Fruit fly (Drosophila melanogaster) whole organism, wandering third instar larva: Measurements from ENCODE around the gene Dus4.

Source experiments
- Abd-B ChIP-seq: fragments of >200 bp; optimal IDR thresholded peaks from 2 replicates; lab custom pipeline; 2017; ENCODE audit warnings: missing biosample characterization, missing genetic modification characterization
- CG32264 ChIP-seq: fragments of 200-800 bp; sonication (Bioruptor generic); optimal IDR thresholded peaks from 2 replicates; lab custom pipeline; 2016; ENCODE audit warnings: missing biosample characterization, missing genetic modification characterization
- CG9705 ChIP-seq: fragments of 200-800 bp; sonication (Bioruptor generic); optimal IDR thresholded peaks from 2 replicates; lab custom pipeline; 2018; ENCODE audit warnings: missing biosample characterization, mild to moderate bottlenecking, missing genetic modification characterization
- Dfd ChIP-seq: fragments of >200 bp; optimal IDR thresholded peaks from 2 replicates; lab custom pipeline; 2017; ENCODE audit warnings: missing biosample characterization, missing genetic modification characterization
- Dif ChIP-seq: fragments of 200-275, 200-300 bp; sonication (Bioruptor generic); optimal IDR thresholded peaks from 2 replicates; lab custom pipeline; 2018; ENCODE audit warnings: missing biosample characterization, missing genetic modification characterization; ENCODE audit not compliant: partially characterized antibody
- GATAd ChIP-seq: sonication (Bioruptor generic); optimal IDR thresholded peaks from 2 replicates; lab custom pipeline; 2016; ENCODE audit warnings: missing biosample characterization, missing genetic modification characterization
- HLH106 ChIP-seq: fragments of 200-800 bp; optimal IDR thresholded peaks from 3 replicates; lab custom pipeline; 2019; ENCODE audit warnings: missing biosample characterization, mild to moderate bottlenecking, missing genetic modification characterization, moderate library complexity
- Hnf4 ChIP-seq: fragments of 200-800 bp; sonication (Bioruptor generic); optimal IDR thresholded peaks from 2 replicates; lab custom pipeline; 2016; ENCODE audit warnings: missing biosample characterization, mild to moderate bottlenecking, missing genetic modification characterization
- Hr78 ChIP-seq: fragments of >200 bp; optimal IDR thresholded peaks from 2 replicates; lab custom pipeline; 2017; ENCODE audit warnings: missing biosample characterization, missing genetic modification characterization
- Hr83 ChIP-seq: fragments of 200-300 bp; sonication (Bioruptor generic); optimal IDR thresholded peaks from 2 replicates; lab custom pipeline; 2016; ENCODE audit warnings: missing biosample characterization, mild to moderate bottlenecking, missing genetic modification characterization, moderate library complexity; ENCODE audit not compliant: poor library complexity, severe bottlenecking
- Jra ChIP-seq: sonication (Bioruptor generic); optimal IDR thresholded peaks from 2 replicates; lab custom pipeline; 2016; ENCODE audit warnings: missing biosample characterization, missing genetic modification characterization
- Mio ChIP-seq: sonication (Bioruptor generic); optimal IDR thresholded peaks from 2 replicates; lab custom pipeline; 2016; ENCODE audit warnings: missing biosample characterization, missing genetic modification characterization
- Myc ChIP-seq: fragments of >200 bp; optimal IDR thresholded peaks from 2 replicates; lab custom pipeline; 2017
- N ChIP-seq: fragments of >200 bp; optimal IDR thresholded peaks from 2 replicates; lab custom pipeline; 2018; ENCODE audit warnings: missing biosample characterization, missing external identifiers, missing genetic modification characterization
- OdsH ChIP-seq: fragments of 200-800 bp; sonication (Bioruptor generic); optimal IDR thresholded peaks from 2 replicates; lab custom pipeline; 2016; ENCODE audit warnings: missing biosample characterization, mild to moderate bottlenecking, missing genetic modification characterization
- Rel ChIP-seq, 2 experiments: fragments of 200-800 bp; sonication (Bioruptor generic) in 1 of 2; optimal IDR thresholded peaks; 2 replicates in 1 of 2; 3 replicates in 1 of 2; lab custom pipeline; 2016 to 2019; ENCODE audit warnings: mild to moderate bottlenecking in 2 of 2, missing biosample characterization in 2 of 2, missing genetic modification characterization in 2 of 2, moderate library complexity in 1 of 2
- Sp1 ChIP-seq: fragments of 200-800 bp; sonication (Bioruptor generic); optimal IDR thresholded peaks from 3 replicates; lab custom pipeline; 2019; ENCODE audit warnings: missing biosample characterization, mild to moderate bottlenecking, missing genetic modification characterization, moderate library complexity
- Vsx2 ChIP-seq: fragments of 200-300, 225-300 bp; sonication (Bioruptor generic); optimal IDR thresholded peaks from 2 replicates; lab custom pipeline; 2018; ENCODE audit warnings: missing biosample characterization, missing genetic modification characterization; ENCODE audit not compliant: partially characterized antibody
- br ChIP-seq: fragments of 200-800 bp; sonication (Bioruptor generic); optimal IDR thresholded peaks from 2 replicates; lab custom pipeline; 2016; ENCODE audit warnings: missing biosample characterization, missing genetic modification characterization
- brk ChIP-seq: fragments of 200-800 bp; sonication (Bioruptor generic); optimal IDR thresholded peaks from 2 replicates; lab custom pipeline; 2016; ENCODE audit warnings: missing biosample characterization, mild to moderate bottlenecking, missing genetic modification characterization
- dl ChIP-seq, 2 experiments: fragments of 175-275, 200-275 bp in 1 of 2; fragments of 200-275 bp in 1 of 2; sonication (Bioruptor generic); optimal IDR thresholded peaks; lab custom pipeline; 2018; ENCODE audit warnings: mild to moderate bottlenecking in 2 of 2, missing biosample characterization in 2 of 2, missing genetic modification characterization in 2 of 2, moderate library complexity in 2 of 2; ENCODE audit not compliant: partially characterized antibody in 2 of 2, insufficient read depth in 1 of 2
- dmrt93B ChIP-seq: fragments of 200-800 bp; sonication (Bioruptor generic); optimal IDR thresholded peaks from 2 replicates; lab custom pipeline; 2018; ENCODE audit warnings: missing biosample characterization, mild to moderate bottlenecking, missing genetic modification characterization
- ey ChIP-seq: fragments of 200-800 bp; sonication (Bioruptor generic); optimal IDR thresholded peaks from 2 replicates; lab custom pipeline; 2016; ENCODE audit warnings: missing biosample characterization, missing genetic modification characterization
- foxo ChIP-seq, 2 experiments: fragments of 200-800 bp; sonication (Bioruptor generic); optimal IDR thresholded peaks; 2 replicates in 1 of 2; 3 replicates in 1 of 2; lab custom pipeline; 2016 to 2017; ENCODE audit warnings: missing biosample characterization in 2 of 2, missing genetic modification characterization in 2 of 2
- fru ChIP-seq: fragments of 200-800 bp; sonication (Bioruptor generic); optimal IDR thresholded peaks from 3 replicates; lab custom pipeline; 2016; ENCODE audit warnings: missing biosample characterization, mild to moderate bottlenecking, missing genetic modification characterization
- h ChIP-seq: fragments of 200-800 bp; sonication (Bioruptor generic); optimal IDR thresholded peaks from 3 replicates; lab custom pipeline; 2016; ENCODE audit warnings: missing biosample characterization, mild to moderate bottlenecking, missing genetic modification characterization
- lola ChIP-seq: fragments of >200 bp; optimal IDR thresholded peaks from 2 replicates; lab custom pipeline; 2017; ENCODE audit warnings: missing biosample characterization, missing genetic modification characterization
- pan ChIP-seq: fragments of >200 bp; optimal IDR thresholded peaks from 2 replicates; lab custom pipeline; 2017
- psq ChIP-seq: fragments of 200-800 bp; sonication (Bioruptor generic); optimal IDR thresholded peaks from 3 replicates; lab custom pipeline; 2017; ENCODE audit warnings: missing biosample characterization, mild to moderate bottlenecking, missing genetic modification characterization, moderate library complexity
- rgr ChIP-seq: fragments of 200-800 bp; sonication (Bioruptor generic); optimal IDR thresholded peaks from 3 replicates; lab custom pipeline; 2016; ENCODE audit warnings: missing biosample characterization, mild to moderate bottlenecking, missing genetic modification characterization
- sage ChIP-seq: fragments of 200-800 bp; sonication (Bioruptor generic); optimal IDR thresholded peaks from 2 replicates; lab custom pipeline; 2016; ENCODE audit warnings: missing biosample characterization, mild to moderate bottlenecking, missing genetic modification characterization
- sv ChIP-seq: fragments of 200-800 bp; sonication (Bioruptor generic); optimal IDR thresholded peaks from 3 replicates; lab custom pipeline; 2016; ENCODE audit warnings: missing biosample characterization, missing genetic modification characterization
- tai ChIP-seq: sonication (Bioruptor generic); optimal IDR thresholded peaks from 2 replicates; lab custom pipeline; 2016; ENCODE audit warnings: missing biosample characterization, missing genetic modification characterization
- usp ChIP-seq: fragments of >200 bp; optimal IDR thresholded peaks from 2 replicates; lab custom pipeline; 2017; ENCODE audit warnings: missing biosample characterization, missing genetic modification characterization
- woc ChIP-seq: sonication (Bioruptor generic); optimal IDR thresholded peaks from 2 replicates; lab custom pipeline; 2016; ENCODE audit warnings: missing biosample characterization, mild to moderate bottlenecking, missing genetic modification characterization

Dus4 gene

DNA sequence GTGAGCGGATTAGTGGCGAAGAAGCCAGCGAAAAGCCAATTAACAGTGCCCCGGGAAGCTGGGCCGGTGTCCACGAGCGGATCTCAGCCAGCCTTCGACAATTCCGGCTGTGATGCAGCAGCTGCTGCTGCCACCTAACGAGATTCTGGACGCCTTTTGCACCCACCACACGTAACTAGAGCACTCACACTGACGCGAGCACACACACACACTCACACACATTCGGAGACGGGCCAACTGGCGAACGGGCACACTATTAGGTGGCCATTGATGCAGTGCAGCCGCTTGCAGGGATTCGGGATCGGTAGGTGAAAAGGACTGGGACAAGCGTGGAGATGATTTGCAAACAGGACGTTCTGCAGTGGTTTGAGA is 8.6 kb upstream of the Dus4 start:
- TF ChIP-seq dmrt93B = no peak

dm6 chr2L:19057799-19058198 is 5.3 kb upstream of the Dus4 start:
- TF ChIP-seq tai (GFP tag; lab: Kevin White, UChicago) = no peak
- TF ChIP-seq brk (GFP tag; lab: Kevin White, UChicago) = no peak
- TF ChIP-seq Mio (GFP tag; lab: Kevin White, UChicago) = no peak
- TF ChIP-seq woc (GFP tag; lab: Kevin White, UChicago) = no peak
- no peak for TF ChIP-seq sv
- TF ChIP-seq CG32264 (GFP tag; lab: Kevin White, UChicago) = no peak
- no peak for TF ChIP-seq dl (GFP tag; optimal IDR thresholded peaks at IDR 0.05; lab: Kevin White, UChicago; ENCODE audit: insufficient read depth in 1 of 2, partially characterized antibody in 2 of 2)
- TF ChIP-seq Jra (GFP tag; lab: Kevin White, UChicago) = no peak
- TF ChIP-seq HLH106 (tag; lab: Kevin White, UChicago) = no peak
- TF ChIP-seq usp = no peak
- TF ChIP-seq Hr78 (GFP tag; lab: Kevin White, UChicago) = no peak
- no peak for TF ChIP-seq pan
- no peak for TF ChIP-seq Rel (GFP tag; optimal IDR thresholded peaks at IDR 0.05; lab: Kevin White, UChicago)
- TF ChIP-seq Rel (tag; optimal IDR thresholded peaks at IDR 0.05; lab: Kevin White, UChicago) = no peak
- no peak for TF ChIP-seq foxo (GFP tag; optimal IDR thresholded peaks at IDR 0.05; lab: Kevin White, UChicago)
- no peak for TF ChIP-seq Myc (lab: Kevin White, UChicago)
- TF ChIP-seq Hnf4 (GFP tag; lab: Kevin White, UChicago) = no peak
- no peak for TF ChIP-seq CG9705 (GFP tag; lab: Kevin White, UChicago)
- TF ChIP-seq Dfd = no peak
- no peak for TF ChIP-seq psq
- TF ChIP-seq Hr83 (GFP tag; lab: Kevin White, UChicago) = no peak

DNA sequence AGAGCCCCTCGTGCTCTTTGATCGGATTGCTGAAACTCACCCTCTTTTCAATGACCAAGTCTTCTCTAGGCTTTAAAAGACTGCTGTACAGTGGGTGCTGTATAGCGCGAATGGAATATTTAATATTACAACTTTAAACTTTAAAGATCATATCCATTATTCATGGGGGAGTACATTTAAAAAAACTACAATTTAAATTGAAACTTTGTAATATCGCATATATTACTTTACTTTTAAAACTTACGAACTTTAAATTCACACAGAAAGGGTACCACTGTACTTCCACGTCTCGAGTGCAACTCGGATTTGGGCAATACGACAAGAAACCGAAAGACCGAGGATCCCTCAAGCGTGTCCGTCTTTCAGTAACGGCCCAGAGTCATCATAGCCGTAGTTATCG is 4.2 kb upstream of the Dus4 start, which contains the start of gene Phlpp:
Phlpp (plus strand) TSS at position 214 of the 400 bp plus-strand sequence.
- TF ChIP-seq CG32264 (GFP tag; lab: Kevin White, UChicago) = no peak
- TF ChIP-seq ey (GFP tag; lab: Kevin White, UChicago) = peak; percentile 17

DNA sequence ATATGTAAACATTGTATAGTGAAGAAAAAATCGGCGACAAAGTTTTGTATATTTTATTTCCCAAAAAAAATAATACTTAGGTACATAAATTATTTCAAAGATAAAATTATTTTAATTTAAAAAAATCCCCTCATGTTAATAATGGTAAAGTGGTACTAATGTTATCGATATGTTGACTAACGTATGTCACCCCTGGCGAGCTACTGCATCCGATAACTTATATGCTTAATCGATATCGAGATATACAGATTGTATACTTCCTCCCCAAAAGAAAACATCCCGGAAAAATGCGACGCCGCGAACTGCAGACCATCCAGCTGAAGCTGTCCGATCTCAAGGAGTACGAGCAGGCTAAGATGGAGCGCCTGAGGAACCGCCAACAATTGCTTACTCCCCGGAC is 1.6 kb downstream of the Dus4 start, which contains the start of gene CG17343:
CG17343 (plus strand) TSS at position 224 of the 400 bp plus-strand sequence.
- TF ChIP-seq N (GFP tag; lab: Kevin White, UChicago) (no peak), Dif (GFP tag; lab: Kevin White, UChicago) (no peak), dl (GFP tag; optimal IDR thresholded peaks at IDR 0.05; lab: Kevin White, UChicago; ENCODE audit: insufficient read depth in 1 of 2, partially characterized antibody in 2 of 2) (no peak), sv (no peak), rgr (GFP tag; lab: Kevin White, UChicago) (no peak), Rel (GFP tag; optimal IDR thresholded peaks at IDR 0.05; lab: Kevin White, UChicago) (no peak), Rel (tag; optimal IDR thresholded peaks at IDR 0.05; lab: Kevin White, UChicago) (peak; percentile 90), GATAd (GFP tag; lab: Kevin White, UChicago) (no peak)

dm6 chr2L:19068393-19068792 is 5.3 kb downstream of the Dus4 start:
- no peak for TF ChIP-seq sv
- no peak for TF ChIP-seq Abd-B
- no peak for TF ChIP-seq fru (GFP tag; lab: Kevin White, UChicago)
- no peak for TF ChIP-seq br (GFP tag; lab: Kevin White, UChicago)
- TF ChIP-seq dmrt93B = no peak
- no peak for TF ChIP-seq OdsH (GFP tag; lab: Kevin White, UChicago)
- TF ChIP-seq sage = no peak
- TF ChIP-seq dl (GFP tag; optimal IDR thresholded peaks at IDR 0.05; lab: Kevin White, UChicago; ENCODE audit: insufficient read depth in 1 of 2, partially characterized antibody in 2 of 2) = no peak
- no peak for TF ChIP-seq N (GFP tag; lab: Kevin White, UChicago)
- TF ChIP-seq Sp1 = no peak
- TF ChIP-seq h (GFP tag; lab: Kevin White, UChicago) = no peak
- no peak for TF ChIP-seq brk (GFP tag; lab: Kevin White, UChicago)
- TF ChIP-seq Rel (GFP tag; optimal IDR thresholded peaks at IDR 0.05; lab: Kevin White, UChicago) = no peak
- TF ChIP-seq Rel (tag; optimal IDR thresholded peaks at IDR 0.05; lab: Kevin White, UChicago) = no peak
- no peak for TF ChIP-seq Dfd
- no peak for TF ChIP-seq lola
- TF ChIP-seq psq = no peak
- no peak for TF ChIP-seq Vsx2 (GFP tag; lab: Kevin White, UChicago)
- no peak for TF ChIP-seq ey (GFP tag; lab: Kevin White, UChicago)
- no peak for TF ChIP-seq HLH106 (tag; lab: Kevin White, UChicago)
- no peak for TF ChIP-seq Dif (GFP tag; lab: Kevin White, UChicago)
